Fruit fly (Drosophila melanogaster) whole organism, pupa: Measurements from ENCODE around the gene Ac78C.

Source experiments
- CG12605 ChIP-seq: fragments of 200-800 bp; sonication (Bioruptor generic); IDR thresholded peaks from 2 replicates; pipeline ENCODE4 v1.3.6; 2022; ENCODE audit warnings: missing biosample characterization, missing genetic modification characterization
- CG13204 ChIP-seq: fragments of 200-800 bp; sonication (Bioruptor generic); optimal IDR thresholded peaks from 2 replicates; lab custom pipeline; 2018; ENCODE audit warnings: missing biosample characterization, mild to moderate bottlenecking, missing genetic modification characterization, moderate library complexity
- CG14655 ChIP-seq: fragments of 200-800 bp; sonication (Bioruptor generic); optimal IDR thresholded peaks from 3 replicates; lab custom pipeline; 2017; ENCODE audit warnings: mild to moderate bottlenecking, missing biosample characterization, missing genetic modification reagents, missing genetic modification characterization
- CG34367 ChIP-seq: fragments of 200-800 bp; sonication (Bioruptor generic); optimal IDR thresholded peaks from 2 replicates; lab custom pipeline; 2018; ENCODE audit warnings: missing biosample characterization, mild to moderate bottlenecking, missing genetic modification characterization
- CG4496 ChIP-seq: fragments of 200-800 bp; sonication (Bioruptor generic); IDR thresholded peaks from 3 replicates; pipeline ENCODE4 v1.3.6; 2022; ENCODE audit warnings: missing biosample characterization, missing genetic modification characterization
- CG9948 ChIP-seq: fragments of 200-800 bp; sonication (Bioruptor generic); optimal IDR thresholded peaks from 2 replicates; lab custom pipeline; 2018; ENCODE audit warnings: missing biosample characterization, mild to moderate bottlenecking, missing genetic modification characterization, moderate library complexity
- EcR ChIP-seq: fragments of 200-800 bp; sonication (Bioruptor generic); optimal IDR thresholded peaks from 3 replicates; lab custom pipeline; 2019; ENCODE audit warnings: missing biosample characterization, missing genetic modification characterization, mild to moderate bottlenecking, moderate library complexity, missing genetic modification reagents
- Snoo ChIP-seq: fragments of 200-800 bp; sonication (Bioruptor generic); optimal IDR thresholded peaks from 3 replicates; lab custom pipeline; 2017; ENCODE audit warnings: missing biosample characterization, mild to moderate bottlenecking, missing genetic modification characterization, inconsistent platforms
- fd96Ca ChIP-seq: fragments of 200-800 bp; sonication (Bioruptor generic); IDR thresholded peaks from 3 replicates; pipeline ENCODE4 v1.3.6; 2022; ENCODE audit warnings: missing biosample characterization, missing genetic modification characterization

DNA sequence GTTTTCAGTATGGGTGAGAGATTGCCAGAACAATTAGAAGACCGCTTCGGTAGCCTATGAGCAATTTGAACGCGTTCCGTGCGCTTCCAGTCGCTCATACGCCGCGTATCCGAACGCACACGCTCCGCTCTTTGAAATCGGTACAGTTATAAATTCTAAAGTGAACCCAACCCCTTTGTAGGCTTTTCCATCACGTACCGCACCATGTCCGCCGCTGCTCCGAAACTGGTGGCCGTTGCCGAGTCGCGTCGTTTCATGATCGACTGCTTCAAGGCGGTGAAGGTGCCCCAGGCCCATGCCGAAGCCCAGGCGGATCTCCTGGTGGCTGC lies 33.7 kb upstream of the Ac78C start:
- TF ChIP-seq fd96Ca (GFP tag; lab: Robert Waterston, UW) (no peak), CG14655 (GFP tag; lab: Kevin White, UChicago) (no peak), CG4496 (GFP tag; lab: Robert Waterston, UW) (no peak), EcR (no peak), CG34367 (tag; lab: Kevin White, UChicago) (no peak), CG9948 (tag; lab: Kevin White, UChicago) (no peak), Snoo (tag; lab: Kevin White, UChicago) (no peak), CG13204 (GFP tag; lab: Kevin White, UChicago) (no peak), CG12605 (GFP tag; lab: Robert Waterston, UW) (no peak)
